Fruit fly (Drosophila melanogaster): Measurements from ENCODE around the gene Atg8a.

The Atg8a gene

DNA sequence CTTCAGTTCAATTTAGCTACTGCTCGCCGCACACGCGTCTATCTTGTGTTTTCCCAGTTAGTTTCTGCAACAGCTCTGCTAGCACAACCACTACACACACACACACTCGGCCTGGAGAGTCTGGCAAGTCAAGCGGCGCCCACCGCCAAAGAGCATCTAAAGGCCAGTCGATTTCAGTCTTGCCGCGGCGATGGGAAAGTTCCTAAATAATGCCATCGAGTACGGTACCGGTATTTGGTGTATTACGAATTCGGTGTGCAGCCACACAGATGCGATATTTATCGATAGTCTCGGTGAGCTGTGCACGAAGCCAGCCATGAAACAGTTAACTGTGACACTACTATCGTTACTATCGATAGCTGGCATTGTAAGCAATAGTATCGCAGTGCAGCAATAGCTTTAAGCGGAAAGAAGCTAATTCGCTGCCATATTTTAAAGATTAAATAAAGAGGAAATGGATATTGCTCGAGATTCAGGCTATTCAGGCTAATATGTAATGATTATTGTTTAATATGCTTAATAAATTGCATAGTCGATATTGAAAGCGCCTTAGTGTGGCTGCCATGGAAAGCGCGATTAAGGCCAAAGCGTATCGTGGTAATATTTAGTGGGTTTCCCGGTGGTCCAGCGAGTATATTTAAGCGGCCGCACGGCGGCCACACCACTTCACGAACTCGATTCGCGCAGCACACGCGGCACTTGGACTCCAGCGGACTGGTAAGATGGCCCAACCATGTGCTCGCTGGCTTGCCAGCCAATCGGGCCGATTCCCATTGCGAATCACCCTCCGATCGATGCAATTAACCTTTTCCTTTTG, 23.2 kb downstream of the Atg8a start, which contains the start of gene stx (continued):
- TF ChIP-seq org-1 (GFP tag; optimal IDR thresholded peaks at IDR 0.05), result peak; percentile 5
- TF ChIP-seq Opbp (GFP tag; IDR thresholded peaks at IDR 0.05; ENCODE audit: partially characterized antibody), result peak; percentile 96
- TF ChIP-seq YL-1 (GFP tag; optimal IDR thresholded peaks at IDR 0.05), result peak; percentile 49
- no peak for TF ChIP-seq Atf-2 (GFP tag; optimal IDR thresholded peaks at IDR 0.05)
- no peak for TF ChIP-seq Mes4 (GFP tag; optimal IDR thresholded peaks at IDR 0.05)
- TF ChIP-seq CG31365 (tag; optimal IDR thresholded peaks at IDR 0.05), result peak; percentile 10
- peak; percentile 45; the same call in 1 of the 2 replicates for TF ChIP-seq E2f1 (GFP tag; IDR thresholded peaks at IDR 0.05)
- TF ChIP-seq Stat92E (GFP tag; optimal IDR thresholded peaks at IDR 0.05), result peak in 1 of 3 experiments; percentile 21
- no peak for TF ChIP-seq crc (GFP tag; optimal IDR thresholded peaks at IDR 0.05)
- TF ChIP-seq CG6854 (GFP tag; optimal IDR thresholded peaks at IDR 0.05), result peak; percentile 31
- TF ChIP-seq ssp (GFP tag; IDR thresholded peaks at IDR 0.05), result peak; percentile 50
- peak; percentile 23 for TF ChIP-seq CG1529 (GFP tag; optimal IDR thresholded peaks at IDR 0.05)
- TF ChIP-seq CG6175 (GFP tag; IDR thresholded peaks at IDR 0.05), result 0 out of 3 replicates have a peak, but pooled peaks have one; percentile 36
- no peak for TF ChIP-seq run (tag; optimal IDR thresholded peaks at IDR 0.05)
- no peak for TF ChIP-seq dimm (GFP tag; IDR thresholded peaks at IDR 0.05)
- TF ChIP-seq Kr (GFP tag; optimal IDR thresholded peaks at IDR 0.05), result no peak
- no peak for TF ChIP-seq Dfd (GFP tag; optimal IDR thresholded peaks at IDR 0.05)
- TF ChIP-seq seq (GFP tag; IDR thresholded peaks at IDR 0.05), result no peak
- no peak for TF ChIP-seq ERR (GFP tag; optimal IDR thresholded peaks at IDR 0.05)
- peak; percentile 30 for TF ChIP-seq CG1792 (GFP tag; optimal IDR thresholded peaks at IDR 0.05)
- TF ChIP-seq HLH4C (GFP tag; IDR thresholded peaks at IDR 0.05; ENCODE audit: partially characterized antibody), result peak; percentile 96
- TF ChIP-seq kay (GFP tag; optimal IDR thresholded peaks at IDR 0.05), result no peak
- no peak for TF ChIP-seq Vsx1 (GFP tag; optimal IDR thresholded peaks at IDR 0.05)
- TF ChIP-seq CG17385 (GFP tag; optimal IDR thresholded peaks at IDR 0.05), result peak; percentile 47
- peak; percentile 26 for TF ChIP-seq CG15514 (GFP tag; optimal IDR thresholded peaks at IDR 0.05)
- TF ChIP-seq Trl (optimal IDR thresholded peaks at IDR 0.05), result no peak
- peak; percentile 11 for TF ChIP-seq Trl (GFP tag; optimal IDR thresholded peaks at IDR 0.05)
- TF ChIP-seq CG10565 (GFP tag; optimal IDR thresholded peaks at IDR 0.05), result no peak
- TF ChIP-seq sens (GFP tag), result peak; percentile 64
- peak; percentile 8 for TF ChIP-seq CG3281 (GFP tag; optimal IDR thresholded peaks at IDR 0.05)
- TF ChIP-seq CG12071 (GFP tag; optimal IDR thresholded peaks at IDR 0.05), result peak; percentile 47
- no peak for TF ChIP-seq sens-2 (GFP tag; IDR thresholded peaks at IDR 0.05)
- TF ChIP-seq CG10147 (GFP tag; optimal IDR thresholded peaks at IDR 0.05), result peak; percentile 29
- peak; percentile 75 for TF ChIP-seq Lhr (GFP tag; optimal IDR thresholded peaks at IDR 0.05)
- peak; percentile 94 for TF ChIP-seq CG34224 (GFP tag; IDR thresholded peaks at IDR 0.05; ENCODE audit: partially characterized antibody)
- peak; percentile 49 for TF ChIP-seq CG17186 (GFP tag; optimal IDR thresholded peaks at IDR 0.05)
- no peak for TF ChIP-seq CG12942 (GFP tag; optimal IDR thresholded peaks at IDR 0.05)
- 0 out of 2 replicates have a peak, but pooled peaks have one; percentile 41 for TF ChIP-seq toy (GFP tag; IDR thresholded peaks at IDR 0.05)
- TF ChIP-seq CG43689 (GFP tag; IDR thresholded peaks at IDR 0.05), result no peak
- no peak for TF ChIP-seq Nf-YA (GFP tag; IDR thresholded peaks at IDR 0.05)
- no peak for TF ChIP-seq ftz-f1 (GFP tag; optimal IDR thresholded peaks at IDR 0.05)
- TF ChIP-seq Neu2 (GFP tag; optimal IDR thresholded peaks at IDR 0.05; ENCODE audit: borderline replicate concordance), result no peak
- TF ChIP-seq CG3407 (GFP tag; optimal IDR thresholded peaks at IDR 0.05), result no peak
- peak; percentile 9 for TF ChIP-seq exex (tag; optimal IDR thresholded peaks at IDR 0.05)
- TF ChIP-seq CG10543 (GFP tag; optimal IDR thresholded peaks at IDR 0.05), result peak; percentile 24
- TF ChIP-seq CG11456 (GFP tag; IDR thresholded peaks at IDR 0.05), result peak; percentile 80
- TF ChIP-seq CG7271 (tag; optimal IDR thresholded peaks at IDR 0.05), result no peak
- no peak for TF ChIP-seq Eip74EF (GFP tag; optimal IDR thresholded peaks at IDR 0.05)
- TF ChIP-seq CG12744 (GFP tag; optimal IDR thresholded peaks at IDR 0.05), result no peak
